Worm (Caenorhabditis elegans): ENCODE measurements around the gene W06F12.2.
"Not testable (repeated sequence)": the region's sequence is repeated elsewhere in the genome, so short reads cannot be mapped to it uniquely, and the experiment has no call there.

W06F12.2 gene

DNA sequence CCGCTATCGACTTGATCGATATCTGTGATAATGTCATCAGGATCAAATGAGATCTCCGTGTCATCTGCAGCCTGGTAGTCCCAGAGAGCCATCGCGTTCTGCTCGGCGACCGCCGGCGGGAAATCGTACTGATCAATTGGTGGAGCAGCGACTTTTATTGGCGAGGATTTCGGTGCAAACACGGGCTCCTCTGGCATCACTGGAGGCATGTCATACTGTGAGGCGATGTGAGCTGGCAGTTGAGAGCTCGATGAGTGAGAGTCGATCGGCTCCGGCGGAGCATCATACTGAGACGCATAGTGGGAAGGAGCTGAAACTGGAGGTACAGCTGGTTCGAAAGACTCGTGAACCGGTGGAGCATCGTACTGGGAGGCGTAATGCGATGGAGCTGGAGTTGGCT lies 28.2 kb upstream of the W06F12.2 start:
- TF ChIP-seq him-1 (tag; optimal IDR thresholded peaks at IDR 0.05): no peak
- no peak for TF ChIP-seq dao-5 (tag; optimal IDR thresholded peaks at IDR 0.05)
- TF ChIP-seq W03F9.2 (tag; optimal IDR thresholded peaks at IDR 0.05): no peak

DNA sequence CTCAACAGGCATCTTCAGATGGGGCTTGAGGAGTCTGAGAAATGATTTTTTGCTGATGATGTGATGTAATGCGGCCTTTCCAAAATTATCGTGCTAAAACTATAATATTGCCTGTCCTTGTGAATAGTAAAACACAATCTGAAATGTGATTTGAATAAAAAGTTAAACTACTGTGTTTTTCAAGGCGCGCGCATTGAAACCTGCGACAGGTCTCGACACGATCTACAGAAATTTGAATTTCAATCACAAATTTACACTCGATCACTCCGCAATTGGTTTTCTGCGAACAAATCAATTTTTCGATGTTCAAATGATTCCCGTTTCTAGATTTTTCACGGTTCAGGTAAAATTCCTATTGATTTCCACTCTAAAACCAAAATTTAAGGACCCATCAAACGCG lies 24.2 kb upstream of the W06F12.2 start, which contains the start of gene toca-2:
toca-2 (plus strand) TSS at position 208 of the 400 bp plus-strand sequence.
- TF ChIP-seq W03F9.2 (tag; optimal IDR thresholded peaks at IDR 0.05) (peak; percentile 19), dao-5 (tag; optimal IDR thresholded peaks at IDR 0.05) (no peak)

DNA sequence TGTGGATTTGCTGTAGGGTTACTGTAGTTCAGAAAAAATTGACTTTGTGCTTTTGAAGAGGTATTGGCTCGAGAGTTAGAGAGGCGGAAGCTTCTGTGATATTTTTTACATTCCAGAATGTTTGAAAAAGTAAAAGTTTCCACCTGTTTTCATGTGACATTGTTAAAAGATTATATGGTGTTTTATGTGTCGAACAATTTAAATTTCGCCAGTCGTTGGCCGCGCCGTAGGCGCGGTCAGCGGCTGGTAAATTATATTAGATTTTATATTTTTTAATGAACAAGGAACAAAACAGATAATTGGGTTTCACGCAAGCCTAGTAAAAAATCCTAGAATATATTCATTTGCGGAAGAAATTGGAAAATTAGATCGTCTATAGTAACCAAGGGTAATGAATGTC lies 19.7 kb upstream of the W06F12.2 start, which contains the start of gene mlc-7:
mlc-7 (plus strand) TSS at position 301 of the 400 bp plus-strand sequence.
- not testable (repeated sequence) for TF ChIP-seq dao-5, W03F9.2, him-1 (tag; optimal IDR thresholded peaks at IDR 0.05)

DNA sequence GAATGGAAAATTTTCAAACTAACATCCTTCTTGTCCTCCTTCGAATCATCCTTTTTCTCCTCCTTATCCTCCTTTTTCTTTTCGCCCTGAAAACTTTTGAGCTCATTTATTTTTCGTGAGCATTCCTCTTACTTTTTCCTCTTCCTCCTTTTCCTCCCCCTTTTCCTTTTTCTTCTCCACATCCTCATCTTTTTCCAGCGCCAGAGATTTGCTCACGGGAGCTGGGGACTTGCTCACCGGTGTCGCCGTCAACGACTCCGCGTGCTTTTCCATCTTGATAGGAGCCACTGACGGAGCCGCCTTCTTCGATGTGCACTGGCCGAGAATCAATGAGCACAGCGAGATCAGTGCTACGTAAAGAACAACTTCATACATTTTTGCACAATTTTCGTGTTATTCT lies 16.8 kb upstream of the W06F12.2 start, which contains the start of gene K08E3.2:
K08E3.2 (minus strand) TSS at position 375 of the 400 bp plus-strand sequence.
- no peak for TF ChIP-seq dao-5 (tag; optimal IDR thresholded peaks at IDR 0.05)

DNA sequence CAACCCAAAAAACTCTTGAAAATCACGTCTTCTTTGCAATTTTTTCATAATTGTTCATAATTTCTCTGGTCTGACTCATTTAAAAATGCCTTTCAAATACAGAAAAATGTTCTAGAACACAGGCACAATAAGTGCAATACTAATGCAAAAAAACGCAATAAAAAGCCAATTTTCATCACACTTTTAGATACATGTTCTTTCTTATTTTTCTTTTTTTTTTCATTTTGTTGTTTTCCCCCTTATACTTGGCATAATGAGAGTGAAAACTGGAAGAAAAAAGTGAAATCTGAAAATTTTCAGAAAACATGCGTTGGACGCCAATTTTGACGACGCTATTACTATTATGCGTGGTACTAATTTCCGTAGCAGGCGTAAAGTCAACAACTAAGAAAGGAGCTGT lies 12.4 kb upstream of the W06F12.2 start, which contains the start of gene tyr-2:
tyr-2 (plus strand) TSS at position 301 of the 400 bp plus-strand sequence.
- no peak for TF ChIP-seq W03F9.2 (tag; optimal IDR thresholded peaks at IDR 0.05)
- TF ChIP-seq dao-5 (tag; optimal IDR thresholded peaks at IDR 0.05): no peak
- no peak for TF ChIP-seq him-1 (tag; optimal IDR thresholded peaks at IDR 0.05)

DNA sequence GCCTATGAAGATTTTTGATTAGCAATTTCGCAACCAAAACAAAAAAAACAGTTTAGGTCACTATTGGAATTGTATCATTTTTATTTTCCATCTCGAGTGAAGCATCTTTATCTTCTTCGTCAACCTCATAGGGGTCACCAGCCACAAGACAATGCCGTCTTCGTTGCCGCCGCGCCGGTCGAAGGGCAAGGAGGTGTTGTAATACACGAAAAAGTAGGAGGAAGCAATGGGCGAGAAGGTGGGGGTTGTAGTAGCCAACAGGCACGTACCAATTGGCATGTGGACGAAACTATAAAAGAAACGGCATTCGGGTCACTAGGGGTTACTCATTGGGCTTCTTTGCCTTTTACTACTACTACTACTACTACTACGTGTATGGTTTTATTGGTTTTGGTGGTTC lies 10.5 kb upstream of the W06F12.2 start:
- TF ChIP-seq him-1 (tag; optimal IDR thresholded peaks at IDR 0.05): no peak
- no peak for TF ChIP-seq dao-5 (tag; optimal IDR thresholded peaks at IDR 0.05)
- TF ChIP-seq W03F9.2 (tag; optimal IDR thresholded peaks at IDR 0.05): no peak

DNA sequence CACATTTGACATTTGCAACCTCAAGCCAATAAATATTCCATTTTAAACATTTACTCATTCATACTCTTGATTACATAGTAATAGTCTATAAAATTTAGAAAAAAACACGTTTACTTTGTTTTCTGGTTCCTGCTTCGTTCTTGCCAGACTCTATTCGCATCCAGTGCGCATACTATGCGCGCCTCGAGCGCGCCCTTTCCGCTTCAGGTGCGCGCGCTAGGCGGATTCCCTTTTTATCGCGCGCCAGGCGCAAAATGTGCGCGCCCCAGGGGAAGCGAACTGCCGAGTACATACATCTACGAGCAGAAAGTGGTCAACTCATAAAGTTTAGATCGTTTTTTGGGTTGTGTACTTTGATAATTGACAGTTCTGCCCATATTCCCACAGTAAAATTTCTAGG lies 9.9 kb upstream of the W06F12.2 start:
- no peak for TF ChIP-seq him-1 (tag; optimal IDR thresholded peaks at IDR 0.05)
- no peak for TF ChIP-seq dao-5 (tag; optimal IDR thresholded peaks at IDR 0.05)
- TF ChIP-seq W03F9.2 (tag; optimal IDR thresholded peaks at IDR 0.05): no peak

DNA sequence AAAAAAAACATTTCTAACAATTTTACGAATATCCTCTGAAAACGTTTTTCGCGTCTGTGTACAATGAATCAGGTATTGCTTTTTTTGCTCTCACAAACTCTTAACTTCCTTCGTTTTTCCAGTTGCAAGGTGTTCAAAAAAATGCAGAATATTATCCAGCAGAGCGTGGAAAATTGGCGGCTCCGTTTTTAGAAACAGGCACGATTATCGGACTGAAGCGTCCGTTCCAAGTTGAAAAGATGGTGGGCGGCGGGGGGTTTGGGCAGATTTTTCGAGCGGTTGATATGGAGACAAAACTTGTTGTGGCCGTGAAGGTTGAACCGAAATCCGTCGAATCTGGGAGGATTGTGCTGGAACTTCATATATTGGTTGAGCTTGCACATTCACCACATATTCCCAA lies 3.5 kb upstream of the W06F12.2 start, which contains the start of gene W06F12.3:
W06F12.3 (plus strand) TSS at position 23 of the 400 bp plus-strand sequence.
- no peak for TF ChIP-seq W03F9.2 (tag; optimal IDR thresholded peaks at IDR 0.05)
- TF ChIP-seq him-1 (tag; optimal IDR thresholded peaks at IDR 0.05): no peak
- no peak for TF ChIP-seq dao-5 (tag; optimal IDR thresholded peaks at IDR 0.05)

DNA sequence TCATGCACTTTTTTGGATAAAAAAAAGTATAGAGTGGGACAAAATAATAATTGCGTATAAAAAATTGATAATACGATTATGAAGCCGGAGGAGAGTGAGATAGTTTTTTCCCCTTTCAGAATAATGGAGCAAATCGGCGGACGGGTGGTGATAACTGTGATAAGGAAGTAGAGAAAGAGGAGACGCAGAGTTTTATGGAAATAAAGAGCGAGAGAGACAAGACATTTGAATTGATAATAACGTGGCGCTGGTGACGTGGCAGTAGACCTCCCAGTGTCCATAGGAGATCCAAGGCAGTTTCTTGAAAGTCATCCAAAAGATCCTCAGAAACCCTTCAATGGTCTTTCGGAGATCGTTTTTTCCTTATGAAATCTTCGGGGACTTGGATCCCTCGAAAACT lies 2.3 kb upstream of the W06F12.2 start:
- no peak for TF ChIP-seq W03F9.2 (tag; optimal IDR thresholded peaks at IDR 0.05)

DNA sequence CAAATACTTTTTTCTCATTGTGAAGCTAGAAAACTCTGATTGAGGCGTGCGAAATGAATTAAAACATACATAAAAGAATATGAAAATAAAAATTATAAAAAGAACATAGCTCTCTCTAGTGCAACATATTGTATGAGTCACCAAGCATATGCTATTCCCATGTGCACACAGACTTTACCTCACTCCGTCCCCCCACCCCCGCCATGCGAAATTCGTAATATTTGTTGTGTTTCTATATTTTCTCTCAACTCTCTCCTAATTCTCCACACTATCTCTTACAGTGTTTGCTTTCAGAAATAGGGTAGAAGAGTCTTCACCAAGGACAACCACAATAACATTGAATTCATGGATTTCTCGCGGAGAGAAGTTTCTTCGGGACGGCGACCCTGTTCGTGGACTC lies 1.2 kb upstream of the W06F12.2 start:
- no peak for TF ChIP-seq dao-5 (tag; optimal IDR thresholded peaks at IDR 0.05)
- TF ChIP-seq W03F9.2 (tag; optimal IDR thresholded peaks at IDR 0.05): no peak
- TF ChIP-seq him-1 (tag; optimal IDR thresholded peaks at IDR 0.05): no peak

DNA sequence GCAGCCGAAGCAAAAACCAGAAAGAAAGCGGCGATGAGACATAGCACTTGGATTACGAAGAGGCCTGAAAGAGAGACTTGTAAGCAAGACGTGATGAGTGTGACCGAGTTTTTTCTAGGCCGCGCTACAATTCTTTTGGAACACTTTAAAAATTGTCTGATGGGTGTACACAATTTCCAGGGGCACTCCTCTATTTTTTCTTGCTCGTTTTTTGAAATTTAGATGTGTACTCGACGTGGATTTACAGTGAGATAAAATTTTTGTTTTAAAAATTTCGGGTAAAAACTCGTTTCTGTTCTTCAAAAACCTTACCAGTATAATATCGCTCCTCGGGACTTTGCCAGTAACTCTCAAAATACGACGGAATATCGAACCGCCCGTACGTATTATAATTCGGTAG lies 1.7 kb downstream of the W06F12.2 start:
- TF ChIP-seq dao-5 (tag; optimal IDR thresholded peaks at IDR 0.05) (no peak), W03F9.2 (tag; optimal IDR thresholded peaks at IDR 0.05) (no peak), him-1 (tag; optimal IDR thresholded peaks at IDR 0.05) (no peak)

DNA sequence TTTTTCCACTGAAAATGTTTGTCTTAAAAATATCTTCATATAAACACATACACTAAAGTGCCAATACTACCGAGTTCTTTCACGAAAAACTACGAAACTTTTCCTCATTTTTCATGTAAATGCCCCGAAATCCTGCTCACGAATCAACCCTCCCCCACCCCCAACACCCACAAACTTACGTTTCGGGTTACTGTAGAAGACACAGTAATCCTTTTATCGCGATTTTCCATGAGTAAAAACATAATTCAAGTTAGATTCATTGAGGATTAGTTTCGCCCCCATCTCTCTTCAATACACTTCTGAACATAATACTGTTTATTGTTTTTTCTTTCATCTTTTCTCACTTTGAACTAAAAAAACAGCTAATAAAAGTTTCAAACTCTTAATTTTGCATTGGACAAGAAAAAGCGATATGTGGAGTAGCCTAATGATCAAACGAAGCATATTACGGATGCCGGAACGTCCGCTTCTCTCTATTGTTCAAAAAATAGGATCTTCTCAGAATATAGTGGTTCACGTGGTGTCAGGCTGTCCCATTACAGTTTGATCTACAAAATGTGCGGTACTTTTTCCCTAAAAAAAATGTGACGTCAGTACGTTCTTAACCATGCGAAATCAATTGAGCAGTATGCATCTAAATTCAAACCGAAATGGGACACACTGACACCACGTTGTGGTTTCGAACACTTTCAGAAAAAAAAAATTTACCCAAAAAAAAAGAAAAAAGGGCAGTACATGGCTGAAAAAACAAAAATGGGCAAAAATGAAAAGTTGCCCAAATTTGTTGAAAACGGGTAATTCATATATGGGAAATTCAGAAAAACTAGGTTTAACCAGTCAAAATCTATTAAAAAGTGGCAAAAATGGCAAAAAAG lies 7.2 kb downstream of the W06F12.2 start:
- TF ChIP-seq him-1 (tag; optimal IDR thresholded peaks at IDR 0.05) (peak; percentile 33), W03F9.2 (tag; optimal IDR thresholded peaks at IDR 0.05) (no peak)

DNA sequence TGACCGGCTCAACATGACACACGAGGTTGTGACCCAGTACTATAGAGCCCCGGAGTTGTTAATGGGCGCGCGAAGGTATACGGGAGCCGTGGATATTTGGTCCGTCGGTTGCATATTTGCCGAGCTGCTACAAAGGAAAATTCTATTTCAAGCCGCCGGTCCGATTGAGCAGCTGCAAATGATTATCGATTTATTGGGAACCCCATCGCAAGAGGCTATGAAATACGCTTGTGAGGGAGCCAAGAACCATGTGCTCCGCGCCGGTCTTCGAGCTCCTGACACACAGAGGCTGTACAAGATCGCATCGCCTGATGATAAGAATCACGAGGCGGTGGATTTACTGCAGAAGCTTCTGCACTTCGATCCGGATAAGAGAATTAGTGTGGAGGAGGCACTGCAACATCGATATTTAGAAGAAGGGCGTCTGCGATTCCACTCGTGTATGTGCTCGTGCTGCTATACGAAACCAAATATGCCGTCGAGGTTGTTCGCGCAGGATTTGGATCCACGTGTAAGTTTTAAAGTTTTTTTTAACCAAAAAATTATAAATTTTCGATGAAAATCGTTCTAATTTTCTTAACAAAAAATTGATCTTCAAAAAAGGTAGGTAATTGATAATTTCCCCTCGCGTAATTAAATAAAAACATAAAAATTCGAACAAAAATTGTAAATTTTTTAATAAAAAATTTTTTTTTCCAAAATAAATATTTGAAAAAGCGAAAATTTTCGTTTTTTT lies 8.9 kb downstream of the W06F12.2 start:
- TF ChIP-seq W03F9.2 (tag; optimal IDR thresholded peaks at IDR 0.05): no peak
- TF ChIP-seq dao-5 (tag; optimal IDR thresholded peaks at IDR 0.05): no peak
- TF ChIP-seq him-1 (tag; optimal IDR thresholded peaks at IDR 0.05): no peak

DNA sequence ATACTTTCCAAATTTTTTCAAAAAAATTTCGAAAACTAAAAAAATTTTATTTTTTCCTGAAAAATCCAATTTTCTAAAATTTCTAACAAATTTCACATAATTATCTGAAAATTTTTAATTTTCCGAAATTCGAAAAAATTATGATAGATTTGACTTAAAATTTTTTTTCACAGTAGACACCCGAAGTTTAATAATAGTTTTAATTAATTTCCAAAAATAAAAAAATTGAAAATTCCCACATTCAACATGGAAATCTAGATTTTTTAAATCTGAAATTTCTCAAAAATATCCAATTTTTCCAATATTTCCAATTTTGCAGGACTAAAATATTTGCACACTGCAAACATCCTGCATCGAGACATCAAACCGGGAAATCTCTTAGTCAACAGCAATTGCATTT lies 9.5 kb downstream of the W06F12.2 start:
- TF ChIP-seq him-1 (tag; optimal IDR thresholded peaks at IDR 0.05): no peak
- no peak for TF ChIP-seq dao-5 (tag; optimal IDR thresholded peaks at IDR 0.05)
- no peak for TF ChIP-seq W03F9.2 (tag; optimal IDR thresholded peaks at IDR 0.05)
